Worm (Caenorhabditis elegans) whole organism, L4/young adult: ENCODE results near the gene snf-7.

Experiments
- W03F9.2 ChIP-seq: fragments of 150-350 bp; optimal IDR thresholded peaks from 2 replicates; lab custom pipeline; 2014; ENCODE audit warnings: missing biosample characterization, missing genetic modification characterization
- dao-5 ChIP-seq: sonication (generic microtip); optimal IDR thresholded peaks from 2 replicates; lab custom pipeline; 2016; ENCODE audit warnings: missing genotype, missing genetic modification characterization, moderate library complexity, missing compliant biosample characterization
- him-1 ChIP-seq: sonication (generic microtip); optimal IDR thresholded peaks from 2 replicates; lab custom pipeline; 2016; ENCODE audit warnings: missing genotype, missing genetic modification reagents, missing genetic modification characterization, missing compliant biosample characterization

The snf-7 gene

ce11 chrIII:13005161-13005560 is at the start of gene snf-7:
TSS of gene snf-7 (plus strand) at chrIII:13005461.
- TF ChIP-seq him-1, result no peak
- TF ChIP-seq W03F9.2, result no peak
- TF ChIP-seq dao-5 (tag; lab: Kevin White, UChicago), result no peak

- TF ChIP-seq dao-5 (tag; lab: Kevin White, UChicago), result no peak
- TF ChIP-seq him-1, result no peak
- TF ChIP-seq W03F9.2, result no peak
Measured at ce11 chrIII:12959286-12959685, 46.0 kb upstream of the snf-7 start.

ce11 chrIII:12960705-12961104 is 44.6 kb upstream of the snf-7 start:
- TF ChIP-seq W03F9.2 (no peak), him-1 (no peak), dao-5 (tag; lab: Kevin White, UChicago) (no peak)

- no peak for TF ChIP-seq W03F9.2
- TF ChIP-seq dao-5 (tag; lab: Kevin White, UChicago), result no peak
- TF ChIP-seq him-1, result no peak
Measured at ce11 chrIII:12966895-12967294, 38.4 kb upstream of the snf-7 start, which contains the start of gene ttm-1. TSS of gene ttm-1 (minus strand) at chrIII:12966995.

ce11 chrIII:12967437-12968043 is 37.7 kb upstream of the snf-7 start:
- TF ChIP-seq dao-5 (tag; lab: Kevin White, UChicago) (no peak), him-1 (no peak), W03F9.2 (no peak)

- no peak for TF ChIP-seq him-1
- TF ChIP-seq W03F9.2, result no peak
- TF ChIP-seq dao-5 (tag; lab: Kevin White, UChicago), result no peak
Measured at ce11 chrIII:12968330-12968729, 36.9 kb upstream of the snf-7 start.

ce11 chrIII:12971828-12972379 is 33.4 kb upstream of the snf-7 start:
- no peak for TF ChIP-seq dao-5 (tag; lab: Kevin White, UChicago)
- TF ChIP-seq W03F9.2, result peak; percentile 10
- TF ChIP-seq him-1, result no peak

- TF ChIP-seq dao-5 (tag; lab: Kevin White, UChicago), result no peak
- no peak for TF ChIP-seq W03F9.2
- no peak for TF ChIP-seq him-1
Measured at ce11 chrIII:12972398-12972797, 32.9 kb upstream of the snf-7 start, which contains the start of gene bckd-1A. TSS of gene bckd-1A (minus strand) at chrIII:12972498.

ce11 chrIII:12977559-12977958 is 27.7 kb upstream of the snf-7 start, which contains the start of gene ZK1010.2:
TSS of gene ZK1010.2 (minus strand) at chrIII:12977862.
- TF ChIP-seq W03F9.2 (no peak), dao-5 (tag; lab: Kevin White, UChicago) (no peak), him-1 (no peak)

- peak; percentile 78 for TF ChIP-seq W03F9.2
- TF ChIP-seq dao-5 (tag; lab: Kevin White, UChicago), result no peak
- peak; percentile 59 for TF ChIP-seq him-1
Measured at ce11 chrIII:12978473-12979174, 26.6 kb upstream of the snf-7 start, which contains the start of the genes ubq-2 and frg-1. TSS of gene ubq-2 (minus strand) at chrIII:12978523. TSS of gene frg-1 (plus strand) at chrIII:12979162.

ce11 chrIII:12980770-12981169 is 24.5 kb upstream of the snf-7 start, which contains the start of gene ZK1010.4:
TSS of gene ZK1010.4 (plus strand) at chrIII:12981070.
- TF ChIP-seq W03F9.2 (no peak), him-1 (no peak), dao-5 (tag; lab: Kevin White, UChicago) (no peak)

ce11 chrIII:12987418-12987817 is 17.8 kb upstream of the snf-7 start, which contains the start of gene ZK1010.5:
TSS of gene ZK1010.5 (minus strand) at chrIII:12987518.
- TF ChIP-seq him-1, result no peak
- no peak for TF ChIP-seq W03F9.2
- no peak for TF ChIP-seq dao-5 (tag; lab: Kevin White, UChicago)

ce11 chrIII:12990997-12991396 is 14.3 kb upstream of the snf-7 start, which contains the start of gene ZK1010.12:
TSS of gene ZK1010.12 (plus strand) at chrIII:12991297.
- no peak for TF ChIP-seq W03F9.2
- TF ChIP-seq him-1, result no peak
- TF ChIP-seq dao-5 (tag; lab: Kevin White, UChicago), result no peak

ce11 chrIII:12993055-12993454 is 12.2 kb upstream of the snf-7 start:
- TF ChIP-seq him-1, result no peak
- TF ChIP-seq dao-5 (tag; lab: Kevin White, UChicago), result no peak
- TF ChIP-seq W03F9.2, result no peak

ce11 chrIII:12993607-12994006 is 11.7 kb upstream of the snf-7 start, which contains the start of gene col-97:
TSS of gene col-97 (minus strand) at chrIII:12993707.
- TF ChIP-seq him-1 (no peak), W03F9.2 (no peak), dao-5 (tag; lab: Kevin White, UChicago) (no peak)
